Worm (Caenorhabditis elegans): ENCODE measurements around the gene T01G1.4.

The T01G1.4 gene

ce11 chrIV:11353946-11354458, 7.3 kb downstream of the T01G1.4 start, which contains the start of gene T01G1.2:
Gene T01G1.2 (plus strand): TSS chrIV:11354408.
- TF ChIP-seq ceh-18 (tag; optimal IDR thresholded peaks at IDR 0.05) (peak; percentile 36), unc-55 (GFP tag; optimal IDR thresholded peaks at IDR 0.05) (peak; percentile 67), rnt-1 (tag; optimal IDR thresholded peaks at IDR 0.05) (no peak)

- TF ChIP-seq ztf-16 (tag; optimal IDR thresholded peaks at IDR 0.05) (no peak), ceh-2 (tag; optimal IDR thresholded peaks at IDR 0.05) (no peak), F13H6.1 (tag; optimal IDR thresholded peaks at IDR 0.05) (no peak), C38D4.7 (GFP tag; optimal IDR thresholded peaks at IDR 0.05) (no peak), fax-1 (tag; optimal IDR thresholded peaks at IDR 0.05) (no peak)
These were observed 8.5 kb downstream of the T01G1.4 start for ce11 chrIV:11352768-11353167.

ce11 chrIV:11351563-11351962, 9.7 kb downstream of the T01G1.4 start:
- TF ChIP-seq pha-2 (tag; optimal IDR thresholded peaks at IDR 0.05) (no peak), hlh-6 (tag; optimal IDR thresholded peaks at IDR 0.05) (no peak), Y22D7AL.16 (tag; optimal IDR thresholded peaks at IDR 0.05) (no peak), eyg-1 (tag; optimal IDR thresholded peaks at IDR 0.05) (no peak), ceh-6 (GFP tag; optimal IDR thresholded peaks at IDR 0.05) (no peak), hlh-8 (tag; optimal IDR thresholded peaks at IDR 0.05) (no peak), ceh-48 (tag; optimal IDR thresholded peaks at IDR 0.05) (no peak), unc-86 (tag; optimal IDR thresholded peaks at IDR 0.05) (no peak), unc-3 (GFP tag; conservative IDR thresholded peaks at IDR 0.05) (no peak), unc-3 (tag; optimal IDR thresholded peaks at IDR 0.05) (no peak), sox-4 (tag; optimal IDR thresholded peaks at IDR 0.05) (no peak), unc-55 (GFP tag; optimal IDR thresholded peaks at IDR 0.05) (no peak), hlh-15 (tag; optimal IDR thresholded peaks at IDR 0.05) (no peak), che-1 (tag; optimal IDR thresholded peaks at IDR 0.05) (no peak), zip-5 (tag; optimal IDR thresholded peaks at IDR 0.05) (no peak), ceh-22 (tag; optimal IDR thresholded peaks at IDR 0.05) (no peak), mec-3 (tag; optimal IDR thresholded peaks at IDR 0.05; ENCODE audit: borderline replicate concordance) (no peak)

ce11 chrIV:11350809-11351208, 10.5 kb downstream of the T01G1.4 start:
- TF ChIP-seq madf-2 (tag; optimal IDR thresholded peaks at IDR 0.05) (no peak), ceh-18 (tag; optimal IDR thresholded peaks at IDR 0.05) (peak; percentile 52)

- no peak for TF ChIP-seq hlh-30 (tag; optimal IDR thresholded peaks at IDR 0.05; ENCODE audit: insufficient read depth)
- TF ChIP-seq unc-42 (tag; optimal IDR thresholded peaks at IDR 0.05) = peak; percentile 14
- no peak for TF ChIP-seq fkh-10 (GFP tag; optimal IDR thresholded peaks at IDR 0.05)
- peak; percentile 22 for TF ChIP-seq ceh-14 (tag; optimal IDR thresholded peaks at IDR 0.05)
- TF ChIP-seq sdc-2 (tag; optimal IDR thresholded peaks at IDR 0.05) = no peak
- no peak for TF ChIP-seq hlh-13 (GFP tag; optimal IDR thresholded peaks at IDR 0.05)
These were observed 11.6 kb downstream of the T01G1.4 start for ce11 chrIV:11349747-11350146.

- TF ChIP-seq mec-3 (tag; optimal IDR thresholded peaks at IDR 0.05; ENCODE audit: borderline replicate concordance) = no peak
- no peak for TF ChIP-seq fkh-10 (GFP tag; optimal IDR thresholded peaks at IDR 0.05)
- TF ChIP-seq zip-5 (tag; optimal IDR thresholded peaks at IDR 0.05) = no peak
- TF ChIP-seq sox-2 (GFP tag; IDR thresholded peaks at IDR 0.05) = no peak
- TF ChIP-seq ztf-16 (tag; optimal IDR thresholded peaks at IDR 0.05) = no peak
- no peak for TF ChIP-seq F13H6.1 (tag; optimal IDR thresholded peaks at IDR 0.05)
- no peak for TF ChIP-seq ceh-18 (tag; optimal IDR thresholded peaks at IDR 0.05)
- TF ChIP-seq nhr-11 (tag; optimal IDR thresholded peaks at IDR 0.05) = no peak
These were observed 12.5 kb downstream of the T01G1.4 start for ce11 chrIV:11348822-11349221.
